Worm (Caenorhabditis elegans): ENCODE data around the gene W06H8.2.

- TF ChIP-seq hrde-1 (tag; optimal IDR thresholded peaks at IDR 0.05; ENCODE audit: borderline replicate concordance) (no peak), unc-130 (GFP tag; optimal IDR thresholded peaks at IDR 0.05) (no peak), Y67H2A.10 (GFP tag; conservative IDR thresholded peaks at IDR 0.05) (no peak), ama-1 (optimal IDR thresholded peaks at IDR 0.05) (no peak), ama-1 (GFP tag; optimal IDR thresholded peaks at IDR 0.05) (no peak), gei-17 (GFP tag; optimal IDR thresholded peaks at IDR 0.05) (peak; percentile 3)
Observed at ce11 chrV:6229457-6229949, 22.9 kb downstream of the W06H8.2 start.
